Worm (Caenorhabditis elegans) whole organism, L4 larva: ENCODE data around the gene cec-2.

ENCODE experiments used
- ama-1 ChIP-seq: fragments of 150-350 bp; optimal IDR thresholded peaks from 2 replicates; lab custom pipeline; 2014; ENCODE audit warnings: inconsistent platforms, mixed read lengths
- ceh-82 ChIP-seq: sonication (generic microtip); optimal IDR thresholded peaks from 2 replicates; lab custom pipeline; 2017; ENCODE audit warnings: missing biosample characterization, missing genetic modification characterization
- lin-13 ChIP-seq: fragments of 150-350 bp; optimal IDR thresholded peaks from 2 replicates; lab custom pipeline; 2014; ENCODE audit warnings: missing biosample characterization, missing genetic modification reagents, missing genetic modification characterization
- lin-15B ChIP-seq: fragments of 150-350 bp; sonication (generic microtip); optimal IDR thresholded peaks from 3 replicates; lab custom pipeline; 2014; ENCODE audit warnings: missing biosample characterization, missing genetic modification characterization
- madf-9 ChIP-seq: fragments of 200-800 bp; sonication (Bioruptor generic); conservative IDR thresholded peaks from 2 replicates; pipeline ENCODE4 v1.3.6; 2022; ENCODE audit warnings: missing genetic modification reagents, missing genetic modification characterization, missing compliant biosample characterization
- nhr-111 ChIP-seq: fragments of 200-800 bp; sonication (Bioruptor generic); optimal IDR thresholded peaks from 2 replicates; lab custom pipeline; 2018; ENCODE audit warnings: mild to moderate bottlenecking, missing genetic modification characterization, missing compliant biosample characterization
- snpc-1.2 ChIP-seq: fragments of 200-800 bp; sonication (Bioruptor generic); IDR thresholded peaks from 2 replicates; pipeline ENCODE4 v1.3.6; 2022; ENCODE audit warnings: missing genetic modification reagents, missing genetic modification characterization, missing compliant biosample characterization
- tag-97 ChIP-seq: fragments of 200-800 bp; sonication (Bioruptor generic); IDR thresholded peaks from 2 replicates; pipeline ENCODE4 v1.3.6; 2022; ENCODE audit warnings: missing genetic modification characterization, missing compliant biosample characterization
- unc-62 ChIP-seq, 3 experiments: fragments of 150-350 bp in 1 of 3; sonication (generic microtip); optimal IDR thresholded peaks in 2 of 3; peaks in 1 of 3; 1 replicate in 1 of 3; 2 replicates in 2 of 3; lab custom pipeline; 2014 to 2017; ENCODE audit warnings: missing biosample characterization in 3 of 3, missing genetic modification characterization in 3 of 3, missing genetic modification reagents in 3 of 3, missing genotype in 1 of 3
- zfp-3 ChIP-seq: fragments of 200-800 bp; sonication (Bioruptor generic); conservative IDR thresholded peaks from 2 replicates; pipeline ENCODE4 v1.3.6; 2022; ENCODE audit warnings: missing genetic modification reagents, missing genetic modification characterization, missing compliant biosample characterization
- ztf-7 ChIP-seq: fragments of 150-350 bp; optimal IDR thresholded peaks from 2 replicates; lab custom pipeline; 2014; ENCODE audit warnings: missing biosample characterization, missing genetic modification characterization

DNA sequence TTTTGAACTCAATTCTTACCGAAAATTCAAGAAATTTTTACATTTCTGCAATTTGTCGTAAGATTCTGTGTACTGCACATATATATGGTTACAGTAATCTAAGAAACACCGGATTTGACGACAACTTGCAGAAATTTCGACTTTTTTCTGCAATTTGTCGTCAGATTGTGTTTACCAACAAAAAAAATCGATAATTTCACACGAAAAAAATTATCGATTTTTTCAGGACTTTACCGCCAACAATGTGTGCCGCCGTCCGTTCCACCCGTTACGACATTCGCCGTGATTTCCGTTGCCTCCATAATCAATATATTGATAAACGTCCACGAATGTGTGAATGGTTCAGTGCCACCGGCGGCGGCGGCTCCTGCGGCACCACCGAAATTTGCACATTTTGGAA lies 3.9 kb downstream of the cec-2 start:
- TF ChIP-seq lin-13 (no peak), nhr-111 (GFP tag; lab: Kevin White, UChicago) (no peak), lin-15B (tag; lab: Kevin White, UChicago) (no peak), unc-62 (GFP tag; optimal IDR thresholded peaks at IDR 0.05 in 1 of 2; lab: Kevin White, UChicago) (no peak), unc-62 (tag; optimal IDR thresholded peaks at IDR 0.05; lab: Kevin White, UChicago) (no peak), zfp-3 (no peak), ceh-82 (no peak), ztf-7 (tag; lab: Kevin White, UChicago) (no peak), snpc-1.2 (no peak), madf-9 (no peak), tag-97 (no peak), ama-1 (lab: Kevin White, UChicago) (no peak)
